Fruit fly (Drosophila melanogaster): ENCODE results near the gene CG12204.

CG12204 gene

dm6 chrX:19494830-19495610, 819 bp upstream of the CG12204 start, which contains the start of the genes ksh, CG14200 and Pfrx (continued):
- TF ChIP-seq fru (optimal IDR thresholded peaks at IDR 0.05) (no peak), Gug (GFP tag; IDR thresholded peaks at IDR 0.05) (peak; percentile 12; the same call in 1 of the 4 replicates), Usf (GFP tag; optimal IDR thresholded peaks at IDR 0.05) (no peak), Aef1 (GFP tag; IDR thresholded peaks at IDR 0.05) (0 out of 3 replicates have a peak, but pooled peaks have one; percentile 23), gsb (GFP tag; IDR thresholded peaks at IDR 0.05) (no peak), CG1602 (GFP tag; optimal IDR thresholded peaks at IDR 0.05) (no peak), CG30020 (tag; optimal IDR thresholded peaks at IDR 0.05) (peak; percentile 82), gce (GFP tag; IDR thresholded peaks at IDR 0.05) (no peak), ATbp (GFP tag; optimal IDR thresholded peaks at IDR 0.05) (no peak), vvl (GFP tag; IDR thresholded peaks at IDR 0.05) (no peak; the same call in 1 of the 2 replicates), salm (tag; optimal IDR thresholded peaks at IDR 0.05) (no peak), ERR (GFP tag; optimal IDR thresholded peaks at IDR 0.05) (no peak), CG3847 (GFP tag; IDR thresholded peaks at IDR 0.05) (peak; percentile 45; the same call in 1 of the 2 replicates), Hmr (GFP tag; optimal IDR thresholded peaks at IDR 0.05) (no peak), Drgx (GFP tag; IDR thresholded peaks at IDR 0.05) (no peak), Ptx1 (GFP tag; IDR thresholded peaks at IDR 0.05) (peak; percentile 38; the same call in 1 of the 2 replicates), sens (GFP tag) (no peak), Jarid2 (GFP tag; optimal IDR thresholded peaks at IDR 0.05) (no peak), CG1792 (GFP tag; optimal IDR thresholded peaks at IDR 0.05) (no peak), Dfd (GFP tag; optimal IDR thresholded peaks at IDR 0.05) (no peak), ind (GFP tag; optimal IDR thresholded peaks at IDR 0.05) (no peak), CG2116 (GFP tag; optimal IDR thresholded peaks at IDR 0.05) (peak; percentile 60), vnd (GFP tag; IDR thresholded peaks at IDR 0.05; ENCODE audit: partially characterized antibody) (peak; percentile 88), ewg (GFP tag; optimal IDR thresholded peaks at IDR 0.05) (no peak), wek (GFP tag; optimal IDR thresholded peaks at IDR 0.05) (no peak), Chrac-16 (GFP tag; optimal IDR thresholded peaks at IDR 0.05) (peak; percentile 16), Doc2 (GFP tag; IDR thresholded peaks at IDR 0.05) (no peak), gsb-n (tag; optimal IDR thresholded peaks at IDR 0.05) (peak; percentile 39), lilli (GFP tag; optimal IDR thresholded peaks at IDR 0.05) (peak; percentile 10), grn (GFP tag; optimal IDR thresholded peaks at IDR 0.05) (no peak), NFAT (GFP tag; IDR thresholded peaks at IDR 0.05) (peak; percentile 55; the same call in 1 of the 2 replicates), CG31365 (tag; optimal IDR thresholded peaks at IDR 0.05) (no peak), stwl (tag; optimal IDR thresholded peaks at IDR 0.05) (no peak), Hand (GFP tag; optimal IDR thresholded peaks at IDR 0.05) (no peak), CG6813 (GFP tag; optimal IDR thresholded peaks at IDR 0.05) (no peak), CG14441 (GFP tag; IDR thresholded peaks at IDR 0.05) (0 out of 2 replicates have a peak, but pooled peaks have one; percentile 12), CG32767 (GFP tag; IDR thresholded peaks at IDR 0.05) (no peak), CG17328 (GFP tag; IDR thresholded peaks at IDR 0.05) (no peak), CG17612 (GFP tag; IDR thresholded peaks at IDR 0.05) (no peak), CG12236 (GFP tag; optimal IDR thresholded peaks at IDR 0.05) (no peak), Atf6 (GFP tag; IDR thresholded peaks at IDR 0.05) (no peak), knrl (GFP tag; IDR thresholded peaks at IDR 0.05; ENCODE audit: partially characterized antibody) (peak; percentile 91), ssp (GFP tag; IDR thresholded peaks at IDR 0.05) (peak; percentile 98), bsh (GFP tag; optimal IDR thresholded peaks at IDR 0.05) (no peak), CG14050 (GFP tag; IDR thresholded peaks at IDR 0.05) (no peak), CG2678 (tag; optimal IDR thresholded peaks at IDR 0.05) (no peak), CG15479 (GFP tag; optimal IDR thresholded peaks at IDR 0.05) (no peak), dpn (GFP tag; optimal IDR thresholded peaks at IDR 0.05) (peak in 1 of 2 experiments; percentile 33), ara (GFP tag; IDR thresholded peaks at IDR 0.05) (no peak), CG14860 (GFP tag; IDR thresholded peaks at IDR 0.05; ENCODE audit: partially characterized antibody) (peak; percentile 85)

Measured in whole organism, embryonic.